Worm (Caenorhabditis elegans): Measurements from ENCODE around the gene C49A9.5.

DNA sequence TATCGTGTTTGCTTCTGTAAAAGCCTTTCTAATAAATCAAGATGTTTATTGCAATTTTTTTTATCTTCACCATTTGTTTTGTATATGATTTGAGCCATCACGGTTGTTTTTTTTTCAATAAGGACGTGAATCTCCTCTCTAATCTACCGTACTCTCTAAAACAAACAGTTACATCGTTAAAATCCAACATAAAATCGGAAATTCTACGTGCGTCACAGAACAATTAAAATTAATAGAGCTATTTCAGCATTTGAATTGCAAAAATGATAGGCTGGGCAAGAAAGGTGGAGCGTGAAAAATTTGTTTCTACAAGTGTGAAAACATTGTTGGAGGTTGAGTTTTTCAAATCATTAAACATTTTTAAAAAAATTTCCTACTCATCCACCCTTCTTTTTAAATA is at the start of gene C49A9.5:
- TF ChIP-seq pha-4 (tag; optimal IDR thresholded peaks at IDR 0.05) (no peak), hlh-13 (GFP tag; optimal IDR thresholded peaks at IDR 0.05) (no peak), hlh-30 (tag; optimal IDR thresholded peaks at IDR 0.05; ENCODE audit: insufficient read depth) (no peak), che-1 (tag; optimal IDR thresholded peaks at IDR 0.05) (no peak), dve-1 (tag; optimal IDR thresholded peaks at IDR 0.05) (no peak), npax-4 (tag; optimal IDR thresholded peaks at IDR 0.05) (no peak), ceh-30 (tag; optimal IDR thresholded peaks at IDR 0.05) (no peak), rnt-1 (tag; optimal IDR thresholded peaks at IDR 0.05) (no peak), tbx-7 (tag; optimal IDR thresholded peaks at IDR 0.05) (no peak), ceh-18 (tag; optimal IDR thresholded peaks at IDR 0.05) (no peak), elt-2 (tag; optimal IDR thresholded peaks at IDR 0.05) (no peak), ztf-16 (tag; optimal IDR thresholded peaks at IDR 0.05) (no peak), ama-1 (optimal IDR thresholded peaks at IDR 0.05) (no peak), F13H6.1 (tag; optimal IDR thresholded peaks at IDR 0.05) (no peak)
